Worm (Caenorhabditis elegans) whole organism, young adult: ENCODE measurements around the gene fem-2.

ENCODE experiments used
- C17E4.6 ChIP-seq: fragments of 200-800 bp; sonication (Bioruptor generic); IDR thresholded peaks from 2 replicates; pipeline ENCODE4 v1.3.6; 2022; ENCODE audit warnings: missing genetic modification reagents, missing genetic modification characterization, missing compliant biosample characterization
- F22D6.2 ChIP-seq: sonication (generic microtip); optimal IDR thresholded peaks from 2 replicates; lab custom pipeline; 2016; ENCODE audit warnings: mild to moderate bottlenecking, missing genetic modification characterization, missing compliant biosample characterization
- lag-1 ChIP-seq: fragments of 200-800 bp; sonication (Bioruptor generic); IDR thresholded peaks from 2 replicates; pipeline ENCODE4 v1.3.6; 2022; ENCODE audit warnings: missing genetic modification reagents, missing genetic modification characterization, missing compliant biosample characterization
- mes-4 ChIP-seq: sonication (generic microtip); optimal IDR thresholded peaks from 2 replicates; lab custom pipeline; 2016; ENCODE audit warnings: missing genotype, missing genetic modification characterization, missing compliant biosample characterization
- unc-130 ChIP-seq: sonication (generic microtip); optimal IDR thresholded peaks from 2 replicates; lab custom pipeline; 2016; ENCODE audit warnings: missing genetic modification reagents, missing genetic modification characterization, missing compliant biosample characterization
- unc-62 ChIP-seq: fragments of 150-350 bp; optimal IDR thresholded peaks from 2 replicates; lab custom pipeline; 2014; ENCODE audit warnings: missing biosample characterization, missing genetic modification reagents, missing genetic modification characterization
- ztf-6 ChIP-seq: fragments of 200-800 bp; sonication (Bioruptor generic); IDR thresholded peaks from 2 replicates; pipeline ENCODE4 v1.3.6; 2022; ENCODE audit warnings: missing genetic modification reagents, missing genetic modification characterization, missing compliant biosample characterization

DNA sequence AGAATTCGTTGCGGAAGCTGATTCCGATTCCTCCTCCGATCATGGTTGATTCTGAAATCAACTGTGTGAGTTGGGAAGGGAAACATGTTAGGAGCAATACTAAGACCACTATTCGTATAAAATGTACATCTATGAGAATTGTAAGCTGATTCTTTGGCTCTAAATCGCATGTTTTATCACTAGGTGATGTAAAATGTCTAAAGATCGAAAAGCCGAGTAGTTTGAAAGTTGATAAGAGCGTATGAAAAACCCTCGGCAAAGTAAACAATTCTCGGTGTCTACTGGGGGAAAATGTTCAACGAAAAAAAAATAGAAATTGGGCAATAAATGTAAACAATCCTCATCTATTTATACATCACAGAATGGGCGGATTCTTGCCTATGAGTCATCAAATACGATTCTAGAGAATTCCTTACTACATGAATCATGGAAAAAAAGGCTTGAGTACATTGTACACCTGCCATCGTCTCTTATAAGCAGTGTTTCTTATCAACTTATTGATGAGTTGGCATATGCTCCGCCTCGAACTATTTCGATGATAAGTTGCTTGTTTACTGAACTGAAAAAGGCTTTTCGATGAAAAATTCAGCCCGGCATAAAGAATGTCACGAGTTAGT lies 34.0 kb downstream of the fem-2 start, which contains the start of gene lec-6:
- TF ChIP-seq unc-62 (GFP tag; lab: Kevin White, UChicago) = no peak
- TF ChIP-seq unc-130 (GFP tag; lab: Kevin White, UChicago) = no peak
- TF ChIP-seq C17E4.6 (GFP tag; lab: Robert Waterston, UW) = no peak
- TF ChIP-seq lag-1 (GFP tag; lab: Robert Waterston, UW) = no peak
- TF ChIP-seq mes-4 (tag; lab: Kevin White, UChicago) = no peak
- no peak for TF ChIP-seq F22D6.2
- no peak for TF ChIP-seq ztf-6 (GFP tag; lab: Robert Waterston, UW)
